Worm (Caenorhabditis elegans) whole organism, L3 larva: ENCODE results near the gene tpp-2.

Experiments used
- R02D3.7 ChIP-seq: fragments of 150-350 bp; optimal IDR thresholded peaks from 2 replicates; lab custom pipeline; 2014; ENCODE audit warnings: missing biosample characterization, missing genetic modification characterization
- ZK546.5 ChIP-seq: sonication (generic microtip); optimal IDR thresholded peaks from 2 replicates; lab custom pipeline; 2017; ENCODE audit warnings: missing biosample characterization, missing genetic modification characterization
- ama-1 ChIP-seq: fragments of 150-350 bp; optimal IDR thresholded peaks from 2 replicates; lab custom pipeline; 2018
- ceh-28 ChIP-seq: fragments of 150-350 bp; optimal IDR thresholded peaks from 2 replicates; lab custom pipeline; 2014; ENCODE audit warnings: missing biosample characterization, missing genetic modification reagents, missing genetic modification characterization
- ceh-82 ChIP-seq: fragments of 150-350 bp; optimal IDR thresholded peaks from 2 replicates; lab custom pipeline; 2014; ENCODE audit warnings: missing biosample characterization, missing genetic modification characterization
- ceh-9 ChIP-seq: sonication (generic microtip); optimal IDR thresholded peaks from 2 replicates; lab custom pipeline; 2018; ENCODE audit warnings: missing biosample characterization, missing genetic modification characterization
- daf-12 ChIP-seq: fragments of 150-350 bp; optimal IDR thresholded peaks from 2 replicates; lab custom pipeline; 2014; ENCODE audit warnings: missing biosample characterization, missing genetic modification reagents, missing genetic modification characterization
- egl-5 ChIP-seq: fragments of 150-350 bp; optimal IDR thresholded peaks from 2 replicates; lab custom pipeline; 2017; ENCODE audit warnings: missing biosample characterization, missing genetic modification reagents, missing genetic modification characterization, inconsistent platforms
- elt-1 ChIP-seq: fragments of 150-350 bp; optimal IDR thresholded peaks from 2 replicates; lab custom pipeline; 2014; ENCODE audit warnings: missing biosample characterization, missing genetic modification characterization
- fkh-10 ChIP-seq: sonication (generic microtip); optimal IDR thresholded peaks from 2 replicates; lab custom pipeline; 2017; ENCODE audit warnings: missing biosample characterization, missing genetic modification reagents, missing genetic modification characterization
- fkh-2 ChIP-seq: fragments of 150-350 bp; optimal IDR thresholded peaks from 2 replicates; lab custom pipeline; 2014; ENCODE audit warnings: missing biosample characterization, missing genetic modification reagents, missing genetic modification characterization
- fos-1 ChIP-seq: fragments of 150-350 bp; optimal IDR thresholded peaks from 2 replicates; lab custom pipeline; 2014; ENCODE audit warnings: missing biosample characterization, missing genetic modification characterization
- hmg-11 ChIP-seq: sonication (generic microtip); optimal IDR thresholded peaks from 2 replicates; lab custom pipeline; 2016; ENCODE audit warnings: missing genetic modification characterization, missing compliant biosample characterization
- lin-15B ChIP-seq: fragments of 150-350 bp; optimal IDR thresholded peaks from 2 replicates; lab custom pipeline; 2014; ENCODE audit warnings: missing biosample characterization, missing genetic modification characterization
- lin-39 ChIP-seq: fragments of 150-350 bp; optimal IDR thresholded peaks from 2 replicates; lab custom pipeline; 2018; ENCODE audit warnings: missing biosample characterization, missing genetic modification reagents, missing genetic modification characterization
- mdl-1 ChIP-seq: fragments of 150-350 bp; optimal IDR thresholded peaks from 2 replicates; lab custom pipeline; 2014; ENCODE audit warnings: missing biosample characterization, missing genetic modification characterization
- nfya-1 ChIP-seq: sonication (generic microtip); optimal IDR thresholded peaks from 2 replicates; lab custom pipeline; 2017; ENCODE audit warnings: missing genetic modification characterization, mild to moderate bottlenecking, missing compliant biosample characterization, antibody characterized with exemption, moderate library complexity; ENCODE audit not compliant: insufficient read depth
- nhr-11 ChIP-seq: fragments of 150-350 bp; optimal IDR thresholded peaks from 2 replicates; lab custom pipeline; 2014; ENCODE audit warnings: missing biosample characterization, missing genetic modification characterization
- nhr-12 ChIP-seq: fragments of 150-350 bp; optimal IDR thresholded peaks from 2 replicates; lab custom pipeline; 2014; ENCODE audit warnings: missing biosample characterization, missing genetic modification characterization
- nhr-23 ChIP-seq: fragments of 150-350 bp; optimal IDR thresholded peaks from 2 replicates; lab custom pipeline; 2014; ENCODE audit warnings: missing biosample characterization, missing genetic modification reagents, missing genetic modification characterization
- nhr-237 ChIP-seq: fragments of 150-350 bp; optimal IDR thresholded peaks from 2 replicates; lab custom pipeline; 2014; ENCODE audit warnings: missing biosample characterization, missing genetic modification characterization
- nhr-28 ChIP-seq: fragments of 150-350 bp; optimal IDR thresholded peaks from 2 replicates; lab custom pipeline; 2014; ENCODE audit warnings: missing biosample characterization, missing genetic modification characterization
- nhr-43 ChIP-seq: sonication (generic microtip); optimal IDR thresholded peaks from 2 replicates; lab custom pipeline; 2016; ENCODE audit warnings: mild to moderate bottlenecking, missing genetic modification characterization, missing compliant biosample characterization; ENCODE audit not compliant: poor library complexity, severe bottlenecking
- nhr-67 ChIP-seq: fragments of 150-350 bp; optimal IDR thresholded peaks from 2 replicates; lab custom pipeline; 2014; ENCODE audit warnings: missing biosample characterization, missing genetic modification characterization
- nhr-76 ChIP-seq: fragments of 150-350 bp; sonication (generic microtip); optimal IDR thresholded peaks from 5 replicates; lab custom pipeline; 2014; ENCODE audit warnings: missing biosample characterization, missing genetic modification characterization
- nhr-77 ChIP-seq: fragments of 150-350 bp; optimal IDR thresholded peaks from 2 replicates; lab custom pipeline; 2014; ENCODE audit warnings: missing biosample characterization, missing genetic modification characterization
- pha-4 ChIP-seq: fragments of 150-350 bp; optimal IDR thresholded peaks from 2 replicates; lab custom pipeline; 2014; ENCODE audit warnings: missing biosample characterization, missing genetic modification reagents, missing genetic modification characterization
- pqm-1 ChIP-seq: fragments of 150-350 bp; optimal IDR thresholded peaks from 2 replicates; lab custom pipeline; 2017; ENCODE audit warnings: missing biosample characterization, missing genetic modification characterization, inconsistent platforms
- sea-2 ChIP-seq: fragments of 150-350 bp; sonication (generic microtip); optimal IDR thresholded peaks from 4 replicates; lab custom pipeline; 2014; ENCODE audit warnings: missing biosample characterization, missing genetic modification reagents, missing genetic modification characterization
- skn-1 ChIP-seq: fragments of 150-350 bp; optimal IDR thresholded peaks from 2 replicates; lab custom pipeline; 2014; ENCODE audit warnings: missing biosample characterization, missing genetic modification characterization
- snpc-4 ChIP-seq: fragments of 150-350 bp; optimal IDR thresholded peaks from 2 replicates; lab custom pipeline; 2014; ENCODE audit warnings: missing biosample characterization, missing genetic modification characterization
- tbx-2 ChIP-seq: sonication (generic microtip); optimal IDR thresholded peaks from 2 replicates; lab custom pipeline; 2016; ENCODE audit warnings: mild to moderate bottlenecking, missing genetic modification characterization, missing compliant biosample characterization
- unc-39 ChIP-seq: sonication (generic microtip); optimal IDR thresholded peaks from 4 replicates; lab custom pipeline; 2017; ENCODE audit warnings: missing biosample characterization, missing genetic modification characterization
- unc-62 ChIP-seq: fragments of 150-350 bp; sonication (generic microtip); optimal IDR thresholded peaks from 4 replicates; lab custom pipeline; 2014; ENCODE audit warnings: missing biosample characterization, missing genetic modification reagents, missing genetic modification characterization
- zag-1 ChIP-seq: fragments of 150-350 bp; optimal IDR thresholded peaks from 2 replicates; lab custom pipeline; 2014; ENCODE audit warnings: missing biosample characterization, missing genetic modification characterization
- ztf-11 ChIP-seq: fragments of 150-350 bp; optimal IDR thresholded peaks from 2 replicates; lab custom pipeline; 2014; ENCODE audit warnings: missing biosample characterization, missing genetic modification characterization
- ztf-4 ChIP-seq: fragments of 150-350 bp; optimal IDR thresholded peaks from 2 replicates; lab custom pipeline; 2014; ENCODE audit warnings: missing biosample characterization, missing genetic modification characterization

tpp-2 gene

DNA sequence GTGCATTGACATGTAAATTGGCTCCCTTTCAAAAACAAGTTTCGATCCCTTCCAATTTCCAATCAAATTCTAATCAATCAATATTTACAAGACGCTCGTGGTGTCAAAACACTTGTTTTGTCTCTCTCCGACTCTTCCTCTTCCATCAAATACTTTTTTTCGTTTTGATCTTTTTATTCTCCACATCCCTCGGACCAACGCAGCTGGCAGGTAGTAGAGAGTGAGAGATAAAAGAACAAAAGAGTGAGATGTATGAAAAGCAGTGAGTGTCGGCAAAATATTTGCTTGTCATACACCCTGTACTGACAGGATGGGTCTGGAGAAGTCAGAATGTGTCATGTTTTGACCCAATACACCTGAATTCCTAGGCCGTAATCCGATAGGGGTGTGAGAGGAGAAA, 39.3 kb upstream of the tpp-2 start:
- TF ChIP-seq tbx-2 (tag; lab: Kevin White, UChicago) (no peak), nhr-28 (no peak), fos-1 (no peak), nhr-77 (tag; lab: Kevin White, UChicago) (no peak), hmg-11 (tag; lab: Kevin White, UChicago) (no peak), skn-1 (no peak), lin-39 (tag; lab: Kevin White, UChicago) (no peak), daf-12 (tag; lab: Kevin White, UChicago) (no peak), lin-15B (no peak), ceh-82 (tag; lab: Kevin White, UChicago) (no peak), zag-1 (tag; lab: Kevin White, UChicago) (no peak), pha-4 (no peak), R02D3.7 (tag; lab: Kevin White, UChicago) (no peak), mdl-1 (tag; lab: Kevin White, UChicago) (no peak), nhr-237 (no peak)

DNA sequence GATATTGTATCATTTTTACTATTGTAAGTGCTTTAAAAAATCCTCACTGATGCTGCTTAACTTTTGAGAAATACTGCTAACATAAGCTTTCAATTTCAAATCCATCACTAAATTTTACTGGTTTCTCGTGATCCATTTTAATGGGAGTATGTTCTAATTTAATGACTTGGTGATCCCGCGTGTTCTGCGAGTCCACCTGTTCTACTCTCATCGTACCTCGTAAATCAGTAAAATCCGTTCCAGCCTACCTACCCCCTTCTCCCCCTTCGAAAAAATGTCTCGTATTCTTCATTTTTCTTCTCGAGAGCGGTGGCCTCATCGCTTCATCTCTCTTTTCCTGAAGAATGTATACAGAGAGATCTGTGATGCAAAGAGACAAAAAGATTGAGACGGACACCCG, 38.1 kb upstream of the tpp-2 start:
- TF ChIP-seq nhr-12 (tag; lab: Kevin White, UChicago) (no peak), nfya-1 (tag; lab: Kevin White, UChicago) (no peak), zag-1 (tag; lab: Kevin White, UChicago) (no peak), ceh-9 (tag; lab: Kevin White, UChicago) (no peak), lin-39 (tag; lab: Kevin White, UChicago) (no peak), pha-4 (no peak), nhr-11 (no peak), ceh-82 (tag; lab: Kevin White, UChicago) (no peak)

DNA sequence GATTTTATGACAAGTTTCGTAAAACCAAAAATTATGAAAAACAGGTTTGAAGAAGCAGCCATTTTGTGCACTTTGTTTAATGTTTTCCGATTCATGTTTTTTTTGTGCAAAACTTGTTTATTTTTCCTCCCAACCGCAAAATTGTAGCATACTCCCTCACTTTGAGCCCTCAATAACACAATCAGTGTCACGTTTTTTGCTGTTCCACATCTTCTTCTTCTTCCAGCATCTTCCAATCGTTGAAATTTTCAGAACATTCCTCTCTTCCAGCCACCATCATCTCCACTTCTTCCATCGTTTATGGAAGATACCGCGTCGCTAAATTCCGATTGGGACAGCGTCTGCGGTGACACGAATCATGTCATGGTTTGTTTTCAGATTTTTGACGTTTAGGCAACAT, 35.2 kb upstream of the tpp-2 start, which contains the start of gene abts-3:
abts-3 (plus strand) TSS at position 301 of the 400 bp plus-strand sequence.
- TF ChIP-seq nhr-77 (tag; lab: Kevin White, UChicago), result no peak
- TF ChIP-seq nhr-43 (tag; lab: Kevin White, UChicago), result no peak
- no peak for TF ChIP-seq egl-5 (tag; lab: Kevin White, UChicago)

DNA sequence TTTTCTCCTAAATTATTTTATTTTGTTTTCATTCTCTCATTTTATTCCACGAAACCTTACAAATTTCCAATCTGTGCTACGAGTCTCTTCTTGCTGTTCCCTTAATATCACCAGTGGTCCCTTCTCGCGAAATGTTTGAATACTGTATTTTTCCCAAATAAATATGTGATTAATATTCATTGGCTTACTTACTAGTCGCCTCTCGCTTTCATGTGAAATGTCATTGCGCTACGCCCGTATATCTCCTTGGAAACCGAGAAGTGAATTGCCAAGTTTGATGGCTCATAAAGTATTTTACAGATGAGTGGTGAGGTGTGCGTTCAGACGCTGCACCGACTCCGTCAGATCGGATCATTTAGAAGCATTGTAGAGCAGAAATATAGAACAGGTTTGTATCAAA, 27.9 kb upstream of the tpp-2 start, which contains the start of gene rars-2:
rars-2 (plus strand) TSS at position 301 of the 400 bp plus-strand sequence.
- TF ChIP-seq ztf-11 (tag; lab: Kevin White, UChicago), result no peak
- peak; percentile 11 for TF ChIP-seq nhr-43 (tag; lab: Kevin White, UChicago)
- no peak for TF ChIP-seq lin-15B

DNA sequence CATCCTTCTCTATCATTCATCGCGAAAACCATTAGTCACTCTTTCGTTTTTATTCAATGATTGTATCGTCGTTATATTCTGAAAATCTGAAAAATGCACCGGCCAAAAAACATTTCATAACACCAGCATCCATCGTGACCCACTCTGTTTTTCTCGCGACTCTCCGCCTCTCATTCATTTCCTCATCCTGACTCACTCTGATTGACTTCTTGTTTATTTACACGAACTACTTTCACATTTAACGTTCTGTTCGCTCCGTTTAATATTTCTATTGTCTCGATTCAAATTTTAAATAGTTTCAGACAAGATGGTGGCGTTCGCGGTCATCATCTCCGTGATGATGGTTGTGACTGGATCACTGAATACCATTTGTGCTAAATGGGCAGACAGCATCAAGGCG, 26.1 kb upstream of the tpp-2 start, which contains the start of gene C29H12.2:
C29H12.2 (plus strand) TSS at position 297 of the 400 bp plus-strand sequence.
- TF ChIP-seq snpc-4 (tag; lab: Kevin White, UChicago) (no peak), pha-4 (peak; percentile 29)

DNA sequence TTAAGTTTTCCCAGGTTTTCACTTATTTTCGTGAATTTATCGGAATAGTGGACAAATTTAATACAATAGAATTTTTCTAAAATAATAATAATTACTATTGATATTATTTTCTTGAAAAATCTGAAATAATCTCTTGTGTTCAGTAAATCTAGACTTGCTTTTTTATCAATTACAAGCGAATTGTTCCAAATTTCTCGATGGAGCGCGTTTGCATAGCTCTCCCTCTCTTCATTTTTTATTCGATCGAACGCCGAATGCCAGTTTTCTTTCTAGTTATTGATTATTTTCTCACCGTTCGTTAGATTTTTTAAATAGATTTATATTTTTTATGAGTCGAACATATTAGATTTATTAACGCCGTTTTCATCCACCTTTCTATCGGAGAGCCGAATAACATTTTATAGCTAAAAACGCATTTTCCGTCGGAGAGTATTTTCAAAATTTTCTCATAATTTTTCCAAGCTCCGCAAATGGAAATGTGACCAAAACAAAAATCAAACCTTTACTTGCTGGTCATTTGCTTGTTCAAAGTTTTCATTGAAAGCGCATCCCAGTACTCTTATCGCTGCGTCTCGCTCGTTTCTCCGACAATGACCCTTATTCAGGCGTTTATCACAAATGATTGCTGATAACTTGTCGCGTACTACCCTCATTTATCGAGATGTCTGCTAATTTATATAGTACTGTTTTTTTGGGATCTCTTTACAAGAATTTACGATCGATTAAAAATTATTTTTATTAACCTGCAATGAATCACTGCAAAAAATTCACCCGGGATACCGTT, 25.4 kb upstream of the tpp-2 start:
- TF ChIP-seq elt-1 (no peak), tbx-2 (tag; lab: Kevin White, UChicago) (no peak), ceh-82 (tag; lab: Kevin White, UChicago) (no peak), pha-4 (peak; percentile 50), nhr-11 (no peak), ama-1 (lab: Kevin White, UChicago) (no peak), nhr-28 (no peak), snpc-4 (tag; lab: Kevin White, UChicago) (peak; percentile 40), nhr-237 (no peak), unc-62 (no peak), zag-1 (tag; lab: Kevin White, UChicago) (no peak), nhr-43 (tag; lab: Kevin White, UChicago) (no peak), nhr-67 (tag; lab: Kevin White, UChicago) (no peak), egl-5 (tag; lab: Kevin White, UChicago) (no peak), nhr-77 (tag; lab: Kevin White, UChicago) (no peak), nhr-76 (tag; lab: Kevin White, UChicago) (no peak), ztf-4 (tag; lab: Kevin White, UChicago) (no peak), ceh-28 (tag; lab: Kevin White, UChicago) (no peak), nfya-1 (tag; lab: Kevin White, UChicago) (peak; percentile 4), pqm-1 (tag; lab: Kevin White, UChicago) (peak; percentile 66), ZK546.5 (tag; lab: Kevin White, UChicago) (no peak), hmg-11 (tag; lab: Kevin White, UChicago) (no peak), lin-39 (tag; lab: Kevin White, UChicago) (no peak), nhr-23 (tag; lab: Kevin White, UChicago) (no peak), skn-1 (no peak), fkh-2 (no peak), ceh-9 (tag; lab: Kevin White, UChicago) (no peak), fos-1 (no peak), fkh-10 (no peak), sea-2 (no peak), lin-15B (peak; percentile 14), R02D3.7 (tag; lab: Kevin White, UChicago) (no peak), daf-12 (tag; lab: Kevin White, UChicago) (no peak), unc-39 (tag; lab: Kevin White, UChicago) (no peak), nhr-12 (tag; lab: Kevin White, UChicago) (no peak)
